Worm (Caenorhabditis elegans) whole organism, midembryonic: Measurements from ENCODE around the gene kcnl-4.

Experiments
- T22C8.4 ChIP-seq: fragments of 200-800 bp; sonication (Bioruptor generic); IDR thresholded peaks from 2 replicates; pipeline ENCODE4 v1.3.6; 2022; ENCODE audit warnings: missing genetic modification characterization, missing compliant biosample characterization
- cog-1 ChIP-seq: sonication (generic microtip); optimal IDR thresholded peaks from 2 replicates; lab custom pipeline; 2016; ENCODE audit warnings: missing genetic modification characterization, missing compliant biosample characterization
- flt-1 ChIP-seq: fragments of 200-800 bp; sonication (Bioruptor generic); IDR thresholded peaks from 2 replicates; pipeline ENCODE4 v1.3.6; 2022; ENCODE audit warnings: missing genetic modification characterization, missing compliant biosample characterization
- klf-2 ChIP-seq: fragments of 200-800 bp; sonication (Bioruptor generic); conservative IDR thresholded peaks from 2 replicates; pipeline ENCODE4 v1.3.6; 2022; ENCODE audit warnings: missing genetic modification reagents, missing genetic modification characterization, missing compliant biosample characterization
- med-1 ChIP-seq: sonication (generic microtip); optimal IDR thresholded peaks from 2 replicates; lab custom pipeline; 2017; ENCODE audit warnings: missing genetic modification characterization, mild to moderate bottlenecking, missing compliant biosample characterization, antibody characterized with exemption, missing genetic modification reagents; ENCODE audit not compliant: insufficient read depth
- ref-1 ChIP-seq: fragments of 200-800 bp; sonication (Bioruptor generic); conservative IDR thresholded peaks from 2 replicates; pipeline ENCODE4 v1.3.6; 2022; ENCODE audit warnings: missing genetic modification reagents, missing genetic modification characterization, missing compliant biosample characterization
- tab-1 ChIP-seq: fragments of 200-800 bp; sonication (Bioruptor generic); IDR thresholded peaks from 2 replicates; pipeline ENCODE4 v1.3.6; 2022; ENCODE audit warnings: missing genetic modification characterization, missing compliant biosample characterization
- ztf-23 ChIP-seq: fragments of 200-800 bp; sonication (Bioruptor generic); IDR thresholded peaks from 2 replicates; pipeline ENCODE4 v1.3.6; 2022; ENCODE audit warnings: missing genetic modification reagents, missing genetic modification characterization, missing compliant biosample characterization

- TF ChIP-seq klf-2 (GFP tag; lab: Robert Waterston, UW) (no peak), cog-1 (tag; lab: Kevin White, UChicago) (no peak), T22C8.4 (GFP tag; lab: Robert Waterston, UW) (no peak), ztf-23 (GFP tag; lab: Robert Waterston, UW) (no peak), flt-1 (GFP tag; lab: Robert Waterston, UW) (no peak), tab-1 (GFP tag; lab: Robert Waterston, UW) (no peak), med-1 (GFP tag; lab: Kevin White, UChicago) (no peak), ref-1 (GFP tag; lab: Robert Waterston, UW) (no peak)
Measured at ce11 chrV:14503065-14503464, 27.8 kb upstream of the kcnl-4 start.
